Worm (Caenorhabditis elegans): Measurements from ENCODE around the gene F53A3.7.
A peak's percentile ranks its signal among the peaks of the same experiment; 100 is the strongest.

The F53A3.7 gene

ce11 chrIII:1905589-1905988, 45.7 kb upstream of the F53A3.7 start, which contains the start of the genes B0524.6 and pqn-41 (continued):
- TF ChIP-seq isw-1 (GFP tag; IDR thresholded peaks at IDR 0.05) (peak; percentile 54), lin-15B (tag; optimal IDR thresholded peaks at IDR 0.05) (peak; percentile 63), C04F5.9 (tag; optimal IDR thresholded peaks at IDR 0.05) (no peak), lsy-2 (tag; optimal IDR thresholded peaks at IDR 0.05) (peak; percentile 83 to 87), lin-13 (GFP tag; optimal IDR thresholded peaks at IDR 0.05) (peak; percentile 64), nhr-76 (tag; optimal IDR thresholded peaks at IDR 0.05) (no peak)

ce11 chrIII:1918311-1918932, 32.9 kb upstream of the F53A3.7 start:
- TF ChIP-seq sox-4 (tag; optimal IDR thresholded peaks at IDR 0.05) (peak; percentile 49), dsc-1 (tag; optimal IDR thresholded peaks at IDR 0.05) (peak; percentile 71), fkh-8 (tag; optimal IDR thresholded peaks at IDR 0.05) (peak; percentile 78), sptf-1 (tag; optimal IDR thresholded peaks at IDR 0.05) (no peak), egl-13 (tag; optimal IDR thresholded peaks at IDR 0.05) (peak; percentile 57), xbp-1 (tag; optimal IDR thresholded peaks at IDR 0.05) (no peak)

- TF ChIP-seq vab-15 (tag; optimal IDR thresholded peaks at IDR 0.05) (peak; percentile 94), aha-1 (tag; optimal IDR thresholded peaks at IDR 0.05) (peak; percentile 93), Y116A8C.19 (tag; optimal IDR thresholded peaks at IDR 0.05; ENCODE audit: borderline replicate concordance) (peak; percentile 16), nhr-90 (tag; optimal IDR thresholded peaks at IDR 0.05; ENCODE audit: poor library complexity) (peak; percentile 97), elt-2 (tag; optimal IDR thresholded peaks at IDR 0.05) (peak; percentile 86), ceh-82 (tag; optimal IDR thresholded peaks at IDR 0.05) (peak; percentile 46 to 81 (median 75)), fkh-10 (GFP tag; optimal IDR thresholded peaks at IDR 0.05) (peak; percentile 96), zip-4 (GFP tag; optimal IDR thresholded peaks at IDR 0.05) (peak; percentile 87), tlp-1 (tag; optimal IDR thresholded peaks at IDR 0.05) (no peak), C16A3.4 (tag; optimal IDR thresholded peaks at IDR 0.05) (peak; percentile 63), unc-86 (tag; optimal IDR thresholded peaks at IDR 0.05) (peak; percentile 100), nhr-237 (tag; optimal IDR thresholded peaks at IDR 0.05) (peak; percentile 85), nhr-19 (GFP tag; conservative IDR thresholded peaks at IDR 0.05) (peak; percentile 97), lin-39 (tag; optimal IDR thresholded peaks at IDR 0.05) (peak; percentile 86), skn-1 (tag; optimal IDR thresholded peaks at IDR 0.05) (peak; percentile 87), unc-130 (tag; optimal IDR thresholded peaks at IDR 0.05) (peak; percentile 48), egl-13 (tag; optimal IDR thresholded peaks at IDR 0.05) (peak; percentile 99), nhr-28 (tag; optimal IDR thresholded peaks at IDR 0.05) (no peak), jun-1 (tag; optimal IDR thresholded peaks at IDR 0.05) (peak; percentile 96), lin-15B (tag; optimal IDR thresholded peaks at IDR 0.05) (no peak), ceh-88 (GFP tag; IDR thresholded peaks at IDR 0.05) (peak; percentile 91), fkh-8 (tag; optimal IDR thresholded peaks at IDR 0.05) (peak; percentile 99), unc-62 (GFP tag; optimal IDR thresholded peaks at IDR 0.05) (peak; percentile 93), aly-2 (tag; optimal IDR thresholded peaks at IDR 0.05) (peak; percentile 80), ceh-90 (tag; optimal IDR thresholded peaks at IDR 0.05) (no peak), ztf-4 (tag; optimal IDR thresholded peaks at IDR 0.05) (peak; percentile 89), unc-30 (tag; optimal IDR thresholded peaks at IDR 0.05) (no peak), lin-14 (GFP tag; optimal IDR thresholded peaks at IDR 0.05) (peak; percentile 100), dpl-1 (GFP tag; optimal IDR thresholded peaks at IDR 0.05) (peak; percentile 53 to 72 (median 68)), ceh-63 (GFP tag; optimal IDR thresholded peaks at IDR 0.05) (peak; percentile 84), mef-2 (tag; optimal IDR thresholded peaks at IDR 0.05) (peak; percentile 95), nhr-85 (tag) (peak; percentile 100), hlh-4 (tag; optimal IDR thresholded peaks at IDR 0.05) (no peak), C34B4.2 (tag; optimal IDR thresholded peaks at IDR 0.05) (peak; percentile 76), nhr-11 (tag; optimal IDR thresholded peaks at IDR 0.05) (peak; percentile 91), ztf-11 (tag; optimal IDR thresholded peaks at IDR 0.05) (peak; percentile 44 to 94), pax-3 (tag; optimal IDR thresholded peaks at IDR 0.05) (peak; percentile 97), elt-3 (tag; optimal IDR thresholded peaks at IDR 0.05) (peak in 5 of 6 experiments; percentile 10 to 87 (median 82)), F16B12.6 (tag; optimal IDR thresholded peaks at IDR 0.05) (peak; percentile 37)
Observed at ce11 chrIII:1921136-1921680, 30.1 kb upstream of the F53A3.7 start.
